Worm (Caenorhabditis elegans) whole organism, mixed stage, embryonic: ENCODE measurements around the gene spp-27.

ENCODE experiments used
- blmp-1 ChIP-seq: fragments of 150-350 bp; optimal IDR thresholded peaks from 2 replicates; lab custom pipeline; 2014; ENCODE audit warnings: missing biosample characterization, missing genetic modification characterization
- elt-1 ChIP-seq: sonication (generic microtip); optimal IDR thresholded peaks from 2 replicates; lab custom pipeline; 2017; ENCODE audit warnings: missing genetic modification characterization, mild to moderate bottlenecking, missing compliant biosample characterization, antibody characterized with exemption, moderate library complexity, borderline replicate concordance; ENCODE audit not compliant: insufficient read depth
- lsy-2 ChIP-seq: fragments of 150-350 bp; optimal IDR thresholded peaks from 2 replicates; lab custom pipeline; 2014; ENCODE audit warnings: missing biosample characterization, missing genetic modification characterization
- nhr-237 ChIP-seq: fragments of 150-350 bp; optimal IDR thresholded peaks from 2 replicates; lab custom pipeline; 2014; ENCODE audit warnings: missing biosample characterization, missing genetic modification characterization
- unc-62 ChIP-seq: fragments of 150-350 bp; optimal IDR thresholded peaks from 2 replicates; lab custom pipeline; 2014; ENCODE audit warnings: missing biosample characterization, missing genetic modification reagents, missing genetic modification characterization

- TF ChIP-seq nhr-237 (tag; lab: Kevin White, UChicago) (no peak), elt-1 (tag; lab: Kevin White, UChicago) (no peak), unc-62 (GFP tag; lab: Kevin White, UChicago) (no peak), lsy-2 (tag; lab: Kevin White, UChicago) (no peak), blmp-1 (tag; lab: Kevin White, UChicago) (no peak)
Measured at ce11 chrV:6514887-6515324, 42.0 kb downstream of the spp-27 start, which contains the start of gene dpy-11.
